Worm (Caenorhabditis elegans): Measurements from ENCODE around the gene tbx-31.

The tbx-31 gene

ce11 chrX:1623048-1623447 is 50.9 kb downstream of the tbx-31 start:
- TF ChIP-seq ham-2 (GFP tag; optimal IDR thresholded peaks at IDR 0.05) (no peak), nhr-76 (tag; optimal IDR thresholded peaks at IDR 0.05) (no peak), ceh-39 (tag; optimal IDR thresholded peaks at IDR 0.05) (no peak), bed-3 (GFP tag; optimal IDR thresholded peaks at IDR 0.05) (no peak), ces-1 (GFP tag; optimal IDR thresholded peaks at IDR 0.05) (no peak), lin-13 (tag; optimal IDR thresholded peaks at IDR 0.05) (no peak), unc-120 (tag; optimal IDR thresholded peaks at IDR 0.05; ENCODE audit: poor library complexity, severe bottlenecking) (no peak), drap-1 (GFP tag; optimal IDR thresholded peaks at IDR 0.05) (no peak), hlh-1 (tag; optimal IDR thresholded peaks at IDR 0.05) (no peak), nhr-237 (tag; optimal IDR thresholded peaks at IDR 0.05) (no peak), snpc-4 (tag; optimal IDR thresholded peaks at IDR 0.05) (no peak), tbx-8 (GFP tag; optimal IDR thresholded peaks at IDR 0.05) (no peak), mep-1 (tag; optimal IDR thresholded peaks at IDR 0.05) (no peak), blmp-1 (tag; optimal IDR thresholded peaks at IDR 0.05) (no peak), flh-1 (GFP tag; optimal IDR thresholded peaks at IDR 0.05) (no peak), lsy-2 (tag; optimal IDR thresholded peaks at IDR 0.05) (no peak), mab-5 (tag; optimal IDR thresholded peaks at IDR 0.05) (no peak), zip-8 (tag; optimal IDR thresholded peaks at IDR 0.05) (no peak), nhr-2 (tag; optimal IDR thresholded peaks at IDR 0.05) (no peak), elt-3 (tag; optimal IDR thresholded peaks at IDR 0.05) (no peak)
